Worm (Caenorhabditis elegans) whole organism, midembryonic: ENCODE measurements around the gene Y55F3BR.2.

Source experiments
- T22C8.4 ChIP-seq: fragments of 200-800 bp; sonication (Bioruptor generic); IDR thresholded peaks from 2 replicates; pipeline ENCODE4 v1.3.6; 2022; ENCODE audit warnings: missing genetic modification characterization, missing compliant biosample characterization
- cog-1 ChIP-seq: sonication (generic microtip); optimal IDR thresholded peaks from 2 replicates; lab custom pipeline; 2016; ENCODE audit warnings: missing genetic modification characterization, missing compliant biosample characterization
- flt-1 ChIP-seq: fragments of 200-800 bp; sonication (Bioruptor generic); IDR thresholded peaks from 2 replicates; pipeline ENCODE4 v1.3.6; 2022; ENCODE audit warnings: missing genetic modification characterization, missing compliant biosample characterization
- klf-2 ChIP-seq: fragments of 200-800 bp; sonication (Bioruptor generic); conservative IDR thresholded peaks from 2 replicates; pipeline ENCODE4 v1.3.6; 2022; ENCODE audit warnings: missing genetic modification reagents, missing genetic modification characterization, missing compliant biosample characterization
- med-1 ChIP-seq: sonication (generic microtip); optimal IDR thresholded peaks from 2 replicates; lab custom pipeline; 2017; ENCODE audit warnings: missing genetic modification characterization, mild to moderate bottlenecking, missing compliant biosample characterization, antibody characterized with exemption, missing genetic modification reagents; ENCODE audit not compliant: insufficient read depth
- ref-1 ChIP-seq: fragments of 200-800 bp; sonication (Bioruptor generic); conservative IDR thresholded peaks from 2 replicates; pipeline ENCODE4 v1.3.6; 2022; ENCODE audit warnings: missing genetic modification reagents, missing genetic modification characterization, missing compliant biosample characterization
- tab-1 ChIP-seq: fragments of 200-800 bp; sonication (Bioruptor generic); IDR thresholded peaks from 2 replicates; pipeline ENCODE4 v1.3.6; 2022; ENCODE audit warnings: missing genetic modification characterization, missing compliant biosample characterization
- ztf-23 ChIP-seq: fragments of 200-800 bp; sonication (Bioruptor generic); IDR thresholded peaks from 2 replicates; pipeline ENCODE4 v1.3.6; 2022; ENCODE audit warnings: missing genetic modification reagents, missing genetic modification characterization, missing compliant biosample characterization
- ztf-29 ChIP-seq: fragments of 200-800 bp; sonication (Bioruptor generic); IDR thresholded peaks from 2 replicates; pipeline ENCODE4 v1.3.6; 2022; ENCODE audit warnings: missing genetic modification reagents, missing genetic modification characterization, missing compliant biosample characterization

The Y55F3BR.2 gene

DNA sequence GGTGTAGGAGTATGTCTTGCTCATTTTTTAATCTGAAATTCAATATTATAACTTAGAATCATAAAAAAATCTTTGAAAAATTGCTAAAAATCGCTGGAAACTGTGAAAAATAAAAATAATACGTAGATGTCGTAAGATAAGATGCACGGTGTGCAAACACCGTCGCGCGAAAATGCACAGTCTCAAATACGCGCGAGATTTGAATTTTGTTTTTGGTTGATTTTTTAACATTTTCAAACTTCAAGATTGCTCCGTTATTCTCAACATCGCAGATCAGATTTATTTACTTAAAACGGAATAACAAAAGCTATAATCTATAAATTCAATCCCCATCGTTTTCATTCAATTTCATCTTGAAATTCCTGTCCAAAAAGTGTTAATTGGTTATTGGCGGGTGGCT is 16.6 kb upstream of the Y55F3BR.2 start, which contains the start of gene Y55F3BR.6:
Gene Y55F3BR.6, minus strand, starts transcription at position 32 of the 400 bp plus-strand sequence.
- TF ChIP-seq T22C8.4 (GFP tag; lab: Robert Waterston, UW) (no peak), ref-1 (GFP tag; lab: Robert Waterston, UW) (no peak), ztf-29 (GFP tag; lab: Robert Waterston, UW) (no peak), cog-1 (tag; lab: Kevin White, UChicago) (no peak), med-1 (GFP tag; lab: Kevin White, UChicago) (no peak), klf-2 (GFP tag; lab: Robert Waterston, UW) (no peak), ztf-23 (GFP tag; lab: Robert Waterston, UW) (no peak), flt-1 (GFP tag; lab: Robert Waterston, UW) (no peak), tab-1 (GFP tag; lab: Robert Waterston, UW) (no peak)

- 0 out of 2 replicates have a peak, but pooled peaks have one; percentile 56 for TF ChIP-seq klf-2 (GFP tag; lab: Robert Waterston, UW)
- peak; percentile 35; the same call in 1 of the 2 replicates for TF ChIP-seq ref-1 (GFP tag; lab: Robert Waterston, UW)
- TF ChIP-seq ztf-29 (GFP tag; lab: Robert Waterston, UW) = peak; percentile 25; the same call in 1 of the 2 replicates
- TF ChIP-seq med-1 (GFP tag; lab: Kevin White, UChicago) = no peak
- TF ChIP-seq ztf-23 (GFP tag; lab: Robert Waterston, UW) = peak; percentile 69
- 0 out of 2 replicates have a peak, but pooled peaks have one; percentile 54 for TF ChIP-seq T22C8.4 (GFP tag; lab: Robert Waterston, UW)
- peak; percentile 76 for TF ChIP-seq tab-1 (GFP tag; lab: Robert Waterston, UW)
- TF ChIP-seq cog-1 (tag; lab: Kevin White, UChicago) = no peak
- TF ChIP-seq flt-1 (GFP tag; lab: Robert Waterston, UW) = peak; percentile 83
Measured at ce11 chrIV:842630-843029, 16.1 kb upstream of the Y55F3BR.2 start.

ce11 chrIV:845198-845597 is 13.5 kb upstream of the Y55F3BR.2 start, which contains the start of gene lgc-33:
Gene lgc-33 (plus strand): TSS chrIV:845498.
- TF ChIP-seq cog-1 (tag; lab: Kevin White, UChicago) (no peak), flt-1 (GFP tag; lab: Robert Waterston, UW) (no peak), ztf-23 (GFP tag; lab: Robert Waterston, UW) (no peak)

DNA sequence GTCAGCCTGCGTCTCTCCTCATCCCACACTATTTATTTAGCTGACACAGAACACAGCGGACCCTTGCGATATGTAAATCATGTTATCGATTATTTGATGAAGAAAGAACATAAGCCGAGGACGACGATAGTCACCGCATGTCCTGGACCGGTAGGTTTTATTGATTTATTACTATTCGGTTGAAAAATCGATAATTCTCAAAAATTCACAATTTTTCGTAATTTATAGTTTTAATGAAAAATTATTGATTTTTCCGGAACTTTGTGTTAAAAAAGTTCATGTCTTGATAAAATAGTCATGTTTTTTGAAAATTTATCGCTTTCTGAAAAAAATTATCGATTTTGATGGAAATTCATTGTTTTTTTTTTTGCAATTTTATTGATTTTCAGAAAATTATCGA is 10.5 kb upstream of the Y55F3BR.2 start:
- TF ChIP-seq klf-2 (GFP tag; lab: Robert Waterston, UW) (no peak), T22C8.4 (GFP tag; lab: Robert Waterston, UW) (peak; percentile 42; the same call in 1 of the 2 replicates)

ce11 chrIV:848956-849355 is 9.8 kb upstream of the Y55F3BR.2 start:
- peak; percentile 90 for TF ChIP-seq T22C8.4 (GFP tag; lab: Robert Waterston, UW)

ce11 chrIV:854357-855269 is 4.1 kb upstream of the Y55F3BR.2 start, which contains the start of the genes lem-4 and Y55F3BR.11:
Gene lem-4 (minus strand): TSS chrIV:854780.
Gene Y55F3BR.11 (plus strand): TSS chrIV:855219.
- TF ChIP-seq med-1 (GFP tag; lab: Kevin White, UChicago) = no peak
- no peak for TF ChIP-seq tab-1 (GFP tag; lab: Robert Waterston, UW)
- no peak for TF ChIP-seq ztf-23 (GFP tag; lab: Robert Waterston, UW)
- TF ChIP-seq T22C8.4 (GFP tag; lab: Robert Waterston, UW) = no peak

- TF ChIP-seq ztf-23 (GFP tag; lab: Robert Waterston, UW) (no peak), cog-1 (tag; lab: Kevin White, UChicago) (no peak)
Measured at ce11 chrIV:855483-855882, 3.2 kb upstream of the Y55F3BR.2 start.

DNA sequence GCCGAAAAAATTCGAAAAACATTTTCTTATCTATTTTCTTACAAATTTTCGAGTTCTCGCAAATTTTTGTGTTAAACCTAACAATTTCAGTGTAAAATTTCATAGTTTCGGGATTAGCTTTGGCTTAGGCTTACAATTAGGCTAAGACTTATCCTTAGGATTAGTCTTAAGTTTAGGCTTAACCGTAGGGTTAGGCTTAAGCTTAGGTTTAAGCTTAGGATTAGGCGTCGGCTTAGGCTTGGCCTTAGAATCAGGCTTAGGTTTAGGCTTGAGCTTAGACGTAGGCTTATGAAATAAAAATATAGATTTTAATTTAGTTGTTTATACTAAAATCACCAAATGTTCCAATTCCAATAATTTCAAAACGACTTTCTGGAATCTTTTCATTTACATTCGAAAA is 2.7 kb upstream of the Y55F3BR.2 start:
- no peak for TF ChIP-seq ztf-29 (GFP tag; lab: Robert Waterston, UW)
- no peak for TF ChIP-seq med-1 (GFP tag; lab: Kevin White, UChicago)
- no peak for TF ChIP-seq klf-2 (GFP tag; lab: Robert Waterston, UW)
- no peak for TF ChIP-seq flt-1 (GFP tag; lab: Robert Waterston, UW)
- no peak for TF ChIP-seq cog-1 (tag; lab: Kevin White, UChicago)
- TF ChIP-seq T22C8.4 (GFP tag; lab: Robert Waterston, UW) = no peak
- TF ChIP-seq ref-1 (GFP tag; lab: Robert Waterston, UW) = no peak
- no peak for TF ChIP-seq ztf-23 (GFP tag; lab: Robert Waterston, UW)
- no peak for TF ChIP-seq tab-1 (GFP tag; lab: Robert Waterston, UW)

- no peak for TF ChIP-seq ztf-29 (GFP tag; lab: Robert Waterston, UW)
- TF ChIP-seq cog-1 (tag; lab: Kevin White, UChicago) = no peak
- TF ChIP-seq T22C8.4 (GFP tag; lab: Robert Waterston, UW) = no peak
- no peak for TF ChIP-seq ref-1 (GFP tag; lab: Robert Waterston, UW)
- no peak for TF ChIP-seq ztf-23 (GFP tag; lab: Robert Waterston, UW)
- no peak for TF ChIP-seq med-1 (GFP tag; lab: Kevin White, UChicago)
- no peak for TF ChIP-seq tab-1 (GFP tag; lab: Robert Waterston, UW)
- TF ChIP-seq klf-2 (GFP tag; lab: Robert Waterston, UW) = no peak
- TF ChIP-seq flt-1 (GFP tag; lab: Robert Waterston, UW) = no peak
Measured at ce11 chrIV:860810-861209, 2.1 kb downstream of the Y55F3BR.2 start.
